Worm (Caenorhabditis elegans) whole organism, young adult: Measurements from ENCODE around the gene spp-16.

Experiments used
- D2030.7 ChIP-seq: fragments of 200-800 bp; sonication (Bioruptor generic); IDR thresholded peaks from 2 replicates; pipeline ENCODE4 v1.3.6; 2022; ENCODE audit warnings: missing genetic modification reagents, missing genetic modification characterization, missing compliant biosample characterization
- F52B5.7 ChIP-seq: sonication (generic microtip); optimal IDR thresholded peaks from 2 replicates; lab custom pipeline; 2016; ENCODE audit warnings: mild to moderate bottlenecking, missing genetic modification characterization, missing compliant biosample characterization
- ama-1 ChIP-seq, 3 experiments: fragments of 150-350 bp in 1 of 3; sonication (generic microtip) in 2 of 3; optimal IDR thresholded peaks; 2 replicates each; lab custom pipeline; 2014 to 2018; ENCODE audit warnings: missing biosample characterization in 2 of 3, missing genetic modification characterization in 2 of 3, missing genetic modification reagents in 2 of 3
- bed-1 ChIP-seq: fragments of 200-800 bp; sonication (Bioruptor generic); IDR thresholded peaks from 2 replicates; pipeline ENCODE4 v1.3.6; 2022; ENCODE audit warnings: missing genetic modification reagents, missing genetic modification characterization, missing compliant biosample characterization
- cebp-2 ChIP-seq: fragments of 200-800 bp; sonication (Bioruptor generic); IDR thresholded peaks from 2 replicates; pipeline ENCODE4 v1.3.6; 2022; ENCODE audit warnings: missing genetic modification characterization, missing compliant biosample characterization
- efl-1 ChIP-seq: fragments of 150-350 bp; optimal IDR thresholded peaks from 2 replicates; lab custom pipeline; 2014; ENCODE audit warnings: missing biosample characterization, missing genetic modification reagents, missing genetic modification characterization
- hmg-20 ChIP-seq: fragments of 200-800 bp; sonication (Bioruptor generic); IDR thresholded peaks from 2 replicates; pipeline ENCODE4 v1.3.6; 2022; ENCODE audit warnings: missing genetic modification reagents, missing genetic modification characterization, missing compliant biosample characterization
- lag-1 ChIP-seq: fragments of 200-800 bp; sonication (Bioruptor generic); IDR thresholded peaks from 2 replicates; pipeline ENCODE4 v1.3.6; 2022; ENCODE audit warnings: missing genetic modification reagents, missing genetic modification characterization, missing compliant biosample characterization
- mcd-1 ChIP-seq: fragments of 200-800 bp; sonication (Bioruptor generic); IDR thresholded peaks from 2 replicates; pipeline ENCODE4 v1.3.6; 2022; ENCODE audit warnings: missing genetic modification reagents, missing genetic modification characterization, missing compliant biosample characterization
- nfyb-1 ChIP-seq: fragments of 200-800 bp; sonication (Bioruptor generic); IDR thresholded peaks from 2 replicates; pipeline ENCODE4 v1.3.6; 2022; ENCODE audit warnings: missing genetic modification reagents, missing genetic modification characterization, missing compliant biosample characterization
- sptf-2 ChIP-seq: fragments of 200-800 bp; sonication (Bioruptor generic); optimal IDR thresholded peaks from 2 replicates; lab custom pipeline; 2018; ENCODE audit warnings: mild to moderate bottlenecking, missing genetic modification characterization, missing compliant biosample characterization
- unc-62 ChIP-seq: fragments of 150-350 bp; optimal IDR thresholded peaks from 2 replicates; lab custom pipeline; 2014; ENCODE audit warnings: missing biosample characterization, missing genetic modification reagents, missing genetic modification characterization

DNA sequence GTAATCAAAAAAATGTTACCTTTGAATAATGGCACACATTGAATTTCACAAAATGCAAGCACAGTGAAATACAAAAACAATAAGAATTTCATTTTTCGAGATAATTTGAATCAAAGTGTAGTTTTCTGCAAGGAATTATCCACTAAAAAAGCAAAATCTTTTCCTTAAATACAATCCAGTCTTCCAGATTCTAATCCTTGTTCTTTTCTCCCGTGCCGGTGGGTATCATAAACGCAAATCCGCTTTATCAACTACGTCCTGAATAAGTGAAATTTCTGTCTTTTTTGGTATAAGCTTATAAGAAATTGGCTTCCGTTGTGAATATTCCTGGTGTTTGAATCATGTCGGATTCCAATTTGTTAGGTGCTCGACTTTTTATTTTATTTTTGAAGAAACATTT, 12.9 kb downstream of the spp-16 start:
- TF ChIP-seq ama-1 (optimal IDR thresholded peaks at IDR 0.05; lab: Kevin White, UChicago) (no peak), ama-1 (GFP tag; optimal IDR thresholded peaks at IDR 0.05; lab: Kevin White, UChicago) (no peak), bed-1 (GFP tag; lab: Robert Waterston, UW) (no peak), lag-1 (no peak), mcd-1 (GFP tag; lab: Robert Waterston, UW) (no peak), efl-1 (GFP tag; lab: Kevin White, UChicago) (no peak), nfyb-1 (GFP tag; lab: Robert Waterston, UW) (no peak), sptf-2 (GFP tag; lab: Kevin White, UChicago) (no peak), F52B5.7 (no peak), hmg-20 (GFP tag; lab: Robert Waterston, UW) (no peak), cebp-2 (no peak), unc-62 (GFP tag; lab: Kevin White, UChicago) (no peak), D2030.7 (GFP tag; lab: Robert Waterston, UW) (no peak)
